Worm (Caenorhabditis elegans): ENCODE results near the gene T11G6.3.

DNA sequence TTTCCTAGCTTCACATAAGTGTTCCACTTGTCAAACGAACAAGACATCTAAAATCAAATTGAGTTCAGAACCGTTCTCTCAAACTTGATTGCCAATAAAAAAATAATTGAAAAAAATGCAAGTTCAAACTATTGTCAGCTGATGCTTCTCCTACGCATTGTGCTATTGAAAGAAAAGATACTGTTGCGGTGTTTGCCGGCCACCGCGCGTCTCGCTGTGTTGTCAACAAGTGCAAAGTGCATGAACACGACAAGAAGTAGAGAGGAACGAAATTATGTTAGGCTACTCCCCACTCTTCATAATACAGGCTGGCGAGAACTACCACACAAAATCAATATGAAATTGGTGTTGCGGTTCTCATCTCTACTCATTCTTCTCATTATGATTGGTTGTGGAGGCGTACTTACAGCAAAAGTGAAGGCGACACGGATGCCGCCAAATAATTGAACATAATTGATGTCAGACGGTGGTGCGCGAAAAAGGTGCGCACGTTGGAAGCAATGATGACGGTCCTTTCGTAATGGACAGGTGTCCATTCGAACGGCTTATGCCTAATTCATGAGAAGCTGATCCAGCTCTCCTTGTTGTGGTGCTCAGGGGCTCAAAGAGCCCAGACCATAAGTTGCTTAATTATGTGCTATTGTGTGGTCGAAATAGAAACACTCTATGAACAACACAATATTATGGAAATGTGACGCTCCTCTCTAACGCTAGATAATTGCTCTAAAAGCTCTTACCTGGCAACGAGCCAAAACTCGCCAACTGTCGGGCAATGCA lies 12.5 kb upstream of the T11G6.3 start:
- TF ChIP-seq ceh-36 (tag; optimal IDR thresholded peaks at IDR 0.05): no peak
- no peak for TF ChIP-seq ama-1 (optimal IDR thresholded peaks at IDR 0.05)
- no peak for TF ChIP-seq B0310.2 (tag; optimal IDR thresholded peaks at IDR 0.05)
- no peak for TF ChIP-seq ets-7 (tag; optimal IDR thresholded peaks at IDR 0.05)
- TF ChIP-seq pes-1 (GFP tag; IDR thresholded peaks at IDR 0.05): no peak
- no peak for TF ChIP-seq scrt-1 (GFP tag; IDR thresholded peaks at IDR 0.05)
- no peak for TF ChIP-seq hmg-4 (GFP tag; optimal IDR thresholded peaks at IDR 0.05)
- no peak for TF ChIP-seq hnd-1 (tag; optimal IDR thresholded peaks at IDR 0.05)

All from whole organism, early embryonic.